Worm (Caenorhabditis elegans): ENCODE results near the gene ZK177.1.

DNA sequence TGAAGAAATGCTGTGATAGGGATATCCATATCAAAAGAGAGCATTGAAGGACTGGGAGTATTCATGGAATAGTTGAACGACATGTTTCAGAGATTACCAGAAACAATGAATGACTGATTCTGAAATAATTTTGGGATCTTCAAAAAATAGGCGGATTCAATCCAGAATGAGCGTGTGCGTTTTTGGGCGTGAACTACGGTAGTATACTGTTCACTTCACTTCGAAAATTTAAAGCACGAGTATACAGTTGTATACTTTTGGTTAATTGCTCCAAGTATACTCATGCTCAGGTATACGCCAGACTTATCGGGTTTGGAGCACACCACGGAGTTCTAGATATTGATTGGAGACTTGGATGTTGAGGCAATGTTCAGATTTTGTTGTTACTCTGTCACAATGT, 2.6 kb upstream of the ZK177.1 start, which contains the start of gene tbx-35:
- TF ChIP-seq zip-11 (GFP tag; IDR thresholded peaks at IDR 0.05) (no peak), nhr-10 (tag; optimal IDR thresholded peaks at IDR 0.05) (no peak), nhr-237 (tag; optimal IDR thresholded peaks at IDR 0.05) (no peak), nhr-6 (tag; optimal IDR thresholded peaks at IDR 0.05) (no peak), nhr-111 (GFP tag; optimal IDR thresholded peaks at IDR 0.05) (no peak), zip-2 (tag; optimal IDR thresholded peaks at IDR 0.05) (no peak), spr-1 (tag; optimal IDR thresholded peaks at IDR 0.05) (no peak), lsy-2 (tag; optimal IDR thresholded peaks at IDR 0.05) (no peak), ama-1 (optimal IDR thresholded peaks at IDR 0.05) (no peak), nhr-25 (tag; optimal IDR thresholded peaks at IDR 0.05; ENCODE audit: borderline replicate concordance, insufficient read depth) (no peak), lin-39 (tag; optimal IDR thresholded peaks at IDR 0.05) (no peak)
